Fruit fly (Drosophila melanogaster) whole organism, embryonic: ENCODE measurements around the gene cbt.

Experiments used
- Abd-B ChIP-seq: fragments of 200-800 bp; sonication (Bioruptor generic); optimal IDR thresholded peaks from 2 replicates; lab custom pipeline; 2018; ENCODE audit warnings: missing biosample characterization, mild to moderate bottlenecking, missing genetic modification characterization, moderate library complexity
- B-H1 ChIP-seq: fragments of 200-800 bp; sonication (Bioruptor generic); IDR thresholded peaks from 3 replicates; pipeline ENCODE4 v1.3.6; 2022; ENCODE audit warnings: missing biosample characterization, missing genetic modification characterization
- Bdp1 ChIP-seq: fragments of 200-800 bp; sonication (Bioruptor generic); optimal IDR thresholded peaks from 3 replicates; lab custom pipeline; 2016; ENCODE audit warnings: missing biosample characterization, missing genetic modification characterization
- CG10267 ChIP-seq: fragments of 200-800 bp; sonication (Bioruptor generic); optimal IDR thresholded peaks from 2 replicates; lab custom pipeline; 2018; ENCODE audit warnings: missing biosample characterization, mild to moderate bottlenecking, missing genetic modification characterization, moderate library complexity
- CG11398 ChIP-seq: fragments of 200-800 bp; sonication (Bioruptor generic); optimal IDR thresholded peaks from 2 replicates; lab custom pipeline; 2016; ENCODE audit warnings: missing biosample characterization, missing genetic modification characterization
- CG12071 ChIP-seq: fragments of 200-800 bp; sonication (Bioruptor generic); optimal IDR thresholded peaks from 3 replicates; lab custom pipeline; 2018; ENCODE audit warnings: missing biosample characterization, mild to moderate bottlenecking, missing genetic modification characterization
- CG12659 ChIP-seq: fragments of 200-800 bp; sonication (Bioruptor generic); optimal IDR thresholded peaks from 3 replicates; lab custom pipeline; 2017; ENCODE audit warnings: mild to moderate bottlenecking, missing biosample characterization, missing genetic modification reagents, missing genetic modification characterization
- CG12769 ChIP-seq: fragments of 200-800 bp; sonication (Bioruptor generic); optimal IDR thresholded peaks from 2 replicates; lab custom pipeline; 2019; ENCODE audit warnings: missing biosample characterization, mild to moderate bottlenecking, missing genetic modification characterization, moderate library complexity
- CG12942 ChIP-seq: fragments of 200-800 bp; sonication (Bioruptor generic); optimal IDR thresholded peaks from 3 replicates; lab custom pipeline; 2016; ENCODE audit warnings: missing biosample characterization, missing genetic modification characterization
- CG13624 ChIP-seq: fragments of 200-800 bp; sonication (Bioruptor generic); optimal IDR thresholded peaks from 2 replicates; lab custom pipeline; 2016; ENCODE audit warnings: missing biosample characterization, missing genetic modification characterization
- CG17385 ChIP-seq: fragments of 200-800 bp; sonication (Bioruptor generic); optimal IDR thresholded peaks from 3 replicates; lab custom pipeline; 2018; ENCODE audit warnings: missing biosample characterization, mild to moderate bottlenecking, missing genetic modification characterization
- CG17829 ChIP-seq: fragments of 200-800 bp; optimal IDR thresholded peaks from 2 replicates; lab custom pipeline; 2019; ENCODE audit warnings: missing biosample characterization, mild to moderate bottlenecking, missing genetic modification characterization, moderate library complexity
- CG18262 ChIP-seq: fragments of 200-800 bp; optimal IDR thresholded peaks from 3 replicates; lab custom pipeline; 2019; ENCODE audit warnings: missing biosample characterization, mild to moderate bottlenecking, missing genetic modification characterization, moderate library complexity
- CG18619 ChIP-seq: fragments of 200-800 bp; sonication (Bioruptor generic); optimal IDR thresholded peaks from 3 replicates; lab custom pipeline; 2017; ENCODE audit warnings: missing biosample characterization, mild to moderate bottlenecking, missing genetic modification characterization
- CG3726 ChIP-seq: fragments of 200-800 bp; sonication (Bioruptor generic); IDR thresholded peaks from 3 replicates; pipeline ENCODE4, ENCODE4 v1.3.6; 2022; ENCODE audit warnings: missing biosample characterization, missing genetic modification characterization
- CG5180 ChIP-seq: fragments of 200-800 bp; sonication (Bioruptor generic); optimal IDR thresholded peaks from 3 replicates; lab custom pipeline; 2017; ENCODE audit warnings: missing biosample characterization, missing genetic modification characterization, mild to moderate bottlenecking, moderate library complexity, missing genetic modification reagents
- CG7987 ChIP-seq: fragments of 200-800 bp; sonication (Bioruptor generic); optimal IDR thresholded peaks from 2 replicates; lab custom pipeline; 2018; ENCODE audit warnings: missing biosample characterization, mild to moderate bottlenecking, missing genetic modification characterization, moderate library complexity
- Deaf1 ChIP-seq: fragments of 200-800 bp; optimal IDR thresholded peaks from 3 replicates; lab custom pipeline; 2019; ENCODE audit warnings: missing biosample characterization, mild to moderate bottlenecking, missing genetic modification characterization, moderate library complexity
- Dek ChIP-seq: fragments of 200-800 bp; sonication (Bioruptor generic); optimal IDR thresholded peaks from 3 replicates; lab custom pipeline; 2019; ENCODE audit warnings: missing biosample characterization, mild to moderate bottlenecking, missing genetic modification characterization, moderate library complexity
- Fer3 ChIP-seq: fragments of 200-800 bp; sonication (Bioruptor generic); optimal IDR thresholded peaks from 2 replicates; lab custom pipeline; 2018; ENCODE audit warnings: missing biosample characterization, mild to moderate bottlenecking, missing genetic modification characterization, moderate library complexity
- Gsc ChIP-seq: fragments of 200-800 bp; sonication (Bioruptor generic); IDR thresholded peaks from 2 replicates; pipeline ENCODE4 v1.3.6; 2022; ENCODE audit warnings: missing biosample characterization, missing genetic modification characterization
- Hand ChIP-seq: fragments of 200-800 bp; sonication (Bioruptor generic); optimal IDR thresholded peaks from 2 replicates; lab custom pipeline; 2017; ENCODE audit warnings: mild to moderate bottlenecking, missing biosample characterization, missing genetic modification reagents, missing genetic modification characterization
- NFAT ChIP-seq: fragments of 200-800 bp; sonication (Bioruptor generic); IDR thresholded peaks from 2 replicates; pipeline ENCODE4 v1.3.6; 2022; ENCODE audit warnings: missing biosample characterization, missing genetic modification characterization
- Scr ChIP-seq: fragments of 200-800 bp; sonication (Bioruptor generic); IDR thresholded peaks from 2 replicates; pipeline ENCODE4 v1.3.6; 2022; ENCODE audit warnings: missing biosample characterization, missing genetic modification characterization; ENCODE audit not compliant: partially characterized antibody
- TFAM ChIP-seq: fragments of 200-800 bp; sonication (Bioruptor generic); optimal IDR thresholded peaks from 2 replicates; lab custom pipeline; 2017; ENCODE audit warnings: missing biosample characterization, missing genetic modification characterization, inconsistent platforms
- YL-1 ChIP-seq: fragments of 200-800 bp; sonication (Bioruptor generic); optimal IDR thresholded peaks from 3 replicates; lab custom pipeline; 2017; ENCODE audit warnings: missing biosample characterization, mild to moderate bottlenecking, missing genetic modification characterization
- abd-A ChIP-seq: fragments of 200-800 bp; sonication (Bioruptor generic); optimal IDR thresholded peaks from 3 replicates; lab custom pipeline; 2019; ENCODE audit warnings: missing biosample characterization, mild to moderate bottlenecking, missing genetic modification characterization, moderate library complexity
- aop ChIP-seq: fragments of 200-800 bp; sonication (Bioruptor generic); IDR thresholded peaks from 2 replicates; pipeline ENCODE4 v1.3.6; 2022; ENCODE audit warnings: missing biosample characterization, missing genetic modification characterization
- cg ChIP-seq: fragments of 200-800 bp; sonication (Bioruptor generic); optimal IDR thresholded peaks from 3 replicates; lab custom pipeline; 2019; ENCODE audit warnings: missing biosample characterization, mild to moderate bottlenecking, missing genetic modification characterization, moderate library complexity
- crol ChIP-seq: fragments of 200-800 bp; sonication (Bioruptor generic); IDR thresholded peaks from 2 replicates; pipeline ENCODE4 v1.3.6; 2022; ENCODE audit warnings: missing biosample characterization, missing genetic modification characterization
- crp ChIP-seq, 2 experiments: fragments of 200-800 bp; sonication (Bioruptor generic); optimal IDR thresholded peaks; 2 replicates in 1 of 2; 3 replicates in 1 of 2; lab custom pipeline; 2017; ENCODE audit warnings: missing biosample characterization in 2 of 2, missing genetic modification characterization in 2 of 2, mild to moderate bottlenecking in 1 of 2, moderate library complexity in 1 of 2
- esg ChIP-seq: fragments of 200-800 bp; sonication (Bioruptor generic); conservative IDR thresholded peaks from 2 replicates; pipeline ENCODE4 v1.3.6; 2022; ENCODE audit warnings: missing biosample characterization, missing genetic modification characterization
- ftz-f1 ChIP-seq: fragments of 200-800 bp; sonication (Bioruptor generic); optimal IDR thresholded peaks from 2 replicates; lab custom pipeline; 2016; ENCODE audit warnings: missing biosample characterization, missing genetic modification characterization
- grn ChIP-seq: fragments of 200-800 bp; sonication (Bioruptor generic); optimal IDR thresholded peaks from 3 replicates; lab custom pipeline; 2017; ENCODE audit warnings: missing biosample characterization, missing genetic modification characterization
- gsb ChIP-seq: fragments of 200-800 bp; sonication (Bioruptor generic); IDR thresholded peaks from 2 replicates; pipeline ENCODE4 v1.3.6; 2022; ENCODE audit warnings: missing biosample characterization, missing genetic modification characterization
- kah ChIP-seq: fragments of 200-800 bp; sonication (Bioruptor generic); optimal IDR thresholded peaks from 2 replicates; lab custom pipeline; 2018; ENCODE audit warnings: missing biosample characterization, mild to moderate bottlenecking, missing genetic modification characterization
- kay ChIP-seq: fragments of 200-800 bp; sonication (Bioruptor generic); optimal IDR thresholded peaks from 2 replicates; lab custom pipeline; 2016; ENCODE audit warnings: missing biosample characterization, missing genetic modification characterization
- lab ChIP-seq: fragments of 200-800 bp; sonication (Bioruptor generic); optimal IDR thresholded peaks from 3 replicates; lab custom pipeline; 2017; ENCODE audit warnings: missing biosample characterization, missing genetic modification characterization, mild to moderate bottlenecking, moderate library complexity, missing genetic modification reagents
- pan ChIP-seq, 4 experiments: fragments of >200 bp in 3 of 4; fragments of 200-800 bp in 1 of 4; sonication (Bioruptor generic) in 1 of 4; optimal IDR thresholded peaks in 3 of 4; IDR thresholded peaks in 1 of 4; 2 replicates each; pipeline versions ENCODE4 v1.3.6 to Lab custom; 2017 to 2022; ENCODE audit warnings: missing biosample characterization in 2 of 4, missing genetic modification characterization in 2 of 4, mixed read lengths in 1 of 4
- pb ChIP-seq: fragments of 200-800 bp; sonication (Bioruptor generic); optimal IDR thresholded peaks from 3 replicates; lab custom pipeline; 2016; ENCODE audit warnings: missing biosample characterization, missing genetic modification characterization
- pros ChIP-seq: fragments of 200-800 bp; sonication (Bioruptor generic); optimal IDR thresholded peaks from 3 replicates; lab custom pipeline; 2019; ENCODE audit warnings: missing biosample characterization, mild to moderate bottlenecking, missing genetic modification characterization, moderate library complexity
- rib ChIP-seq: fragments of 200-800 bp; sonication (Bioruptor generic); IDR thresholded peaks from 2 replicates; pipeline ENCODE4 v1.3.6; 2022; ENCODE audit warnings: missing biosample characterization, missing genetic modification characterization
- sens ChIP-seq: fragments of 200-800 bp; sonication (Bioruptor generic); peaks from one replicate; lab custom pipeline; 2016; ENCODE audit warnings: missing biosample characterization, missing genetic modification characterization
- sens-2 ChIP-seq: fragments of 200-800 bp; sonication (Bioruptor generic); IDR thresholded peaks from 2 replicates; pipeline ENCODE4 v1.3.6; 2022; ENCODE audit warnings: missing biosample characterization, missing genetic modification characterization
- slbo ChIP-seq: fragments of 200-800 bp; sonication (Bioruptor generic); IDR thresholded peaks from 2 replicates; pipeline ENCODE4 v1.3.6; 2022; ENCODE audit warnings: missing biosample characterization, missing genetic modification characterization
- sob ChIP-seq: fragments of 200-800 bp; sonication (Bioruptor generic); IDR thresholded peaks from 2 replicates; pipeline ENCODE4 v1.3.6; 2022; ENCODE audit warnings: missing biosample characterization, missing genetic modification characterization
- stc ChIP-seq: fragments of 200-800 bp; sonication (Bioruptor generic); IDR thresholded peaks from 2 replicates; pipeline ENCODE4 v1.3.6; 2022; ENCODE audit warnings: missing biosample characterization, missing genetic modification characterization
- ttk ChIP-seq: fragments of 200-800 bp; sonication (Bioruptor generic); IDR thresholded peaks from 2 replicates; pipeline ENCODE4 v2.1.2; 2022; ENCODE audit warnings: missing biosample characterization, missing genetic modification characterization
- zfh2 ChIP-seq: fragments of 200-800 bp; sonication (Bioruptor generic); optimal IDR thresholded peaks from 2 replicates; lab custom pipeline; 2016; ENCODE audit warnings: missing biosample characterization, missing genetic modification characterization

The cbt gene

dm6 chr2L:484281-484943 lies 4.9 kb upstream of the cbt start (continued):
- TF ChIP-seq esg (GFP tag; lab: Robert Waterston, UW) (no peak), sens-2 (GFP tag; lab: Robert Waterston, UW) (peak; percentile 72), kah (GFP tag; lab: Kevin White, UChicago) (peak; percentile 96), CG12071 (GFP tag; lab: Kevin White, UChicago) (peak; percentile 41), Scr (GFP tag; lab: Robert Waterston, UW) (no peak), CG18262 (tag; lab: Kevin White, UChicago) (no peak), CG11398 (GFP tag; lab: Kevin White, UChicago) (peak; percentile 24), NFAT (GFP tag; lab: Robert Waterston, UW) (peak; percentile 51; the same call in 1 of the 2 replicates), Gsc (GFP tag; lab: Robert Waterston, UW) (no peak), Bdp1 (GFP tag; lab: Kevin White, UChicago) (no peak), crol (GFP tag; lab: Robert Waterston, UW) (peak; percentile 96), sens (peak; percentile 47), Hand (GFP tag; lab: Kevin White, UChicago) (peak; percentile 70), rib (peak; percentile 67; the same call in 1 of the 2 replicates), sob (GFP tag; lab: Robert Waterston, UW) (0 out of 2 replicates have a peak, but pooled peaks have one; percentile 33), CG18619 (GFP tag; lab: Kevin White, UChicago) (peak; percentile 45), stc (peak; percentile 20; the same call in 1 of the 2 replicates), CG5180 (peak; percentile 74), zfh2 (GFP tag; lab: Kevin White, UChicago) (peak; percentile 30), aop (GFP tag; lab: Robert Waterston, UW) (no peak), gsb (GFP tag; lab: Robert Waterston, UW) (no peak), cg (GFP tag; lab: Kevin White, UChicago) (peak; percentile 26), CG10267 (tag; lab: Kevin White, UChicago) (no peak), ttk (GFP tag; lab: Robert Waterston, UW) (no peak; the same call in 1 of the 2 replicates), TFAM (no peak), CG3726 (no peak), Fer3 (tag; lab: Kevin White, UChicago) (peak; percentile 38), CG12659 (GFP tag; lab: Kevin White, UChicago) (peak; percentile 29), pb (GFP tag; lab: Kevin White, UChicago) (no peak), pros (peak; percentile 33), Abd-B (GFP tag; lab: Kevin White, UChicago) (peak; percentile 3), CG12942 (GFP tag; lab: Kevin White, UChicago) (no peak), pan (optimal IDR thresholded peaks at IDR 0.05; lab: Kevin White, UChicago) (no peak), pan (GFP tag; optimal IDR thresholded peaks at IDR 0.05 in 1 of 2, IDR thresholded peaks at IDR 0.05 in 1 of 2) (peak in 1 of 2 experiments; percentile 81), YL-1 (GFP tag; lab: Kevin White, UChicago) (peak; percentile 7), crp (GFP tag; optimal IDR thresholded peaks at IDR 0.05; lab: Kevin White, UChicago) (peak in 1 of 2 experiments; percentile 18), Deaf1 (tag; lab: Kevin White, UChicago) (peak; percentile 81), lab (GFP tag; lab: Kevin White, UChicago) (peak; percentile 75), kay (GFP tag; lab: Kevin White, UChicago) (no peak), abd-A (tag; lab: Kevin White, UChicago) (peak; percentile 97), CG13624 (GFP tag; lab: Kevin White, UChicago) (peak; percentile 14), B-H1 (GFP tag; lab: Robert Waterston, UW) (peak; percentile 19; the same call in 1 of the 3 replicates), slbo (GFP tag; lab: Robert Waterston, UW) (peak; percentile 30; the same call in 1 of the 2 replicates), CG17385 (GFP tag; lab: Kevin White, UChicago) (peak; percentile 3), CG12769 (tag; lab: Kevin White, UChicago) (peak; percentile 99), Dek (tag; lab: Kevin White, UChicago) (peak; percentile 32), grn (GFP tag; lab: Kevin White, UChicago) (peak; percentile 73), CG17829 (tag; lab: Kevin White, UChicago) (no peak), CG7987 (GFP tag; lab: Kevin White, UChicago) (peak; percentile 100), ftz-f1 (GFP tag; lab: Kevin White, UChicago) (peak; percentile 96)
